Worm (Caenorhabditis elegans) whole organism, late embryonic: Measurements from ENCODE around the gene mes-2.

Experiments used
- eyg-1 ChIP-seq: sonication (generic microtip); optimal IDR thresholded peaks from 2 replicates; lab custom pipeline; 2016; ENCODE audit warnings: missing genotype, missing genetic modification characterization, missing compliant biosample characterization
- tbx-2 ChIP-seq: sonication (generic microtip); optimal IDR thresholded peaks from 2 replicates; lab custom pipeline; 2016; ENCODE audit warnings: missing genetic modification characterization, missing compliant biosample characterization
- unc-55 ChIP-seq: sonication (generic microtip); optimal IDR thresholded peaks from 2 replicates; lab custom pipeline; 2017; ENCODE audit warnings: missing biosample characterization, missing genetic modification reagents, missing genetic modification characterization

- peak; percentile 70 for TF ChIP-seq unc-55 (GFP tag; lab: Kevin White, UChicago)
- TF ChIP-seq eyg-1, result no peak
- no peak for TF ChIP-seq tbx-2
These were observed 45.1 kb downstream of the mes-2 start for ce11 chrII:14428834-14429233.
